Fruit fly (Drosophila melanogaster): ENCODE results near the gene CG10628.

The CG10628 gene

DNA sequence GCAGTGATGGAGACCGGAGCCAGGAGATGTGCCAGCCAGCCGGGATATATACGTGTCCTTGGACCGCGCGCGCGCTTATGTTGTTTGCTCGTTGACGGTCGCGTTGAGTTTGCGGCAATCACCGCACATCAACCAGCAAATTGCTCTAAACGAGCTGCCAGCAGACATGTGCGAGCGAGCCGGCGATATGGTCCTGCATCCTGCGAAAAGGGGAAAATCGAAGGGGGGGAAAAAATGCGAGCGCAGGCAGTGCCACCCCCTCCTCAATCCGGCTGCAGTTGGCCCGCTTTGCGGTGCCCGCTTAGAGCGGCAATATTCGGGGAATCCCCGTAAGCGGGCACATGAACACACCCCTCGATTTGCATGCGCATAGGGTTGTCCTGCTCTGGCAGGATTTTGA lies 10.6 kb upstream of the CG10628 start, which contains the start of gene bsh:
TSS of gene bsh (minus strand) at position 101 of the 400 bp plus-strand sequence.
- TF ChIP-seq noc (tag; optimal IDR thresholded peaks at IDR 0.05) = no peak

DNA sequence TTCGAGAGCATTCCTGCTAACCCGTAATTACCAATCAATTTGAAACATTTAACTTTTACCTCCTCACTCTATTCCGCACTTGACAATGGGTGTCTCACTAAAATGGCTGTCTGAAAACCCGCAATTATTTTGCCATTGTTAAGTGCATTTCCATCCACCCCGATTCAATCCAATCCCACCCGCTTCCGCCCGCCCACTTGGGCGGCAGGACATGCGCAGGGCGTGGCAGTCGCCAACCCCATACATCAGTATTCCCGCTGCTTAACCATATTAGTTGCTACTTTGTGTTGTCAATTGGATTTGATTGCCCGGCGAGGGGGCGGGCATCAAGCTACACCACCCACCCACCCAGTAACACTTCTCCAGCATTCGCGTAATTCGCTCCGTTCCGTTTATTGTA lies 7.0 kb upstream of the CG10628 start:
- TF ChIP-seq noc (tag; optimal IDR thresholded peaks at IDR 0.05) = no peak

DNA sequence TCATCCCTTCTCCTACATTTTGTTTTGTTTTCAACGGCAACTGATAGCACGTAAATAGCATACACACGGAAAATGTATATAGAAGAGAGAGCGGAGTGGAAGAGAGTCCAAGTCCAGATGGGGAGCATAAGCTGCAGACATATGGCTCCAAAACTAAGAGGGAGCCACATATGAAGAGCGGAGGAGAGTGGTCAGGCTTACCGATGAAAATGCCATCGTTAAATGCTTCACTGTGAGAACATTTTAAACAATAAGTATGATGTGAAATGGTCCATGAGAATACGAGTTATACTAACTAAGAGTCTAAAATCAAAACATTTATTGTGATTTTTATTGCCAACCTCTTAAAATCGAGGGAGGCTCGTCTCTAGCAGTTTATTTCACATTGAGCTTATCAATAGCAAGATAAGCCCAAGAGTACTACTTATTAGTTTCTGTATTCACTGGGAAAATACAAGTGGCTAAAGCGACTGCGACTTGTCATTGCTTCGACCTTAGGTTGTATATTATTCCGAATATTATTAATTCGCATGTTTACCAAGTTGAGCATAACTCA lies 6.2 kb upstream of the CG10628 start:
- no peak for TF ChIP-seq noc (tag; optimal IDR thresholded peaks at IDR 0.05)

DNA sequence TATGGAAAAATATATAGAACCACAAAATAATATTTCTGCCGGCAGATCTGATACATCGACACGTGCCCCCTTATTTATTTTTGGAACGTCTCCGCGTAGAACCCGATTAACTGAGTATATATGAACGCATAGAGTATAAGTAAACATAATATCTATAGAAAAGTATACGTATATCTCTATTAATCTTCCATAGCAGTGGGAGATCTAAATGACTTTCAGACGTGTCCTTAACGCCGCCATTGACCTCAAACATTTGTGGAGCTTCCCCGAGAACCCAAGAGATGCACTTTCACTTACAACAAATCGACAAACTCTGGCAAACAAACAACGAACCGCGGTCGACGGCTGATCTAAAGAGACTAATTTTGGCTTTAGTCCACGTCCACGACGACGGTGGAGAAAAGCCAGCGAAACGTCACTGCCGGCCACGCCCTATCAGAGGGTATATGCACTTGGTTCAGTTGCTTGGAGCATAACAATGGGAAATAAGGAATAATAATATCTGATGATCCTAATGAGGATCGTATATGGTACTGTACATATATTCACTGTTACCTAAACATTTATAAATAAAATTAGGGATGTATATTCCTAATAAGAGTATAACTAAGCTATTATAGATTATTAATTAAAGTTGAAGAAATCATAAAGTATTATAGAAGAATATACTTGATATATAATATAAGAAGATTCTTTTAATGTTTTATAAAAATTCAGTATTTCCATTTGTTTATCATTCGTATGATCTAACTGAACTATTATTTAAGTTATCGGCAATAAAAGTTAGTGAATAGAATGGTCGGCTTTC lies 5.6 kb upstream of the CG10628 start, which contains the start of gene fbp:
TSS of gene fbp (minus strand) at position 364 of the 808 bp plus-strand sequence.
- TF ChIP-seq noc (tag; optimal IDR thresholded peaks at IDR 0.05) = peak; percentile 83

DNA sequence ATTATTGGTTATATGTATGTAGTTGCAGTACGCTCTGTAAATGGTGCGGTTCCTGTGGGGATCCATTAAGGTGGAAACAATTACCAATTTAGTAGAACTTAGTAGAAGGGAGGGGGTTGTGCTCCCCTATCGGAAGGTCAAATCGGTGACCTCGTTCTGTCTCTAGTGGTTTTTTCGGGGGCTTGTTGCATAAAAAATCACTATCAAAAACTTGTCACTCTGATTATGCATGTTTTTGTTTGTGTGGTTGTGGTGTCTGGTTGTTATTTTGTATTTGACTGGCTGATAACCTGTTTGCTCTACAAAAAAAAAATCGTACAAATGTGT lies 5.0 kb upstream of the CG10628 start:
- no peak for TF ChIP-seq noc (tag; optimal IDR thresholded peaks at IDR 0.05)

DNA sequence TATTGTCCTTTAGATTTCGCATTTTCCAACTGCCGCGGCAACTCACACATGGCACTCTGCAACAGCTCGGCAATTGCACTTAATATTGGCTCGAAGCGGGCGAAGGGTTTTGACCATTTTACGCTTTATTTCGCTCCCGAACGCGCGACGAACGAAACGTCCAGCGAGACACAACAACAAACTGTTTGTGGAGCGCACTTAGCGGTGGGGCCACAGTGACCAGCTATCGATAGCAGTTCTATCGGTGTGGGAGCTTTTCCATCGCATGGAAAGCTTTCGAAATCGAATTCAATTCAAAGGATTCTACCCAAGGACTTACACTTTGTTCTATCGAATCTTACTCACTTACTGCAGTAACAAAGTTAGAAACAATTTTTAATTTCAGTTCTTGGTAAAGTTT lies 1.7 kb downstream of the CG10628 start, which contains the start of gene CG10631:
TSS of gene CG10631 (minus strand) at position 189 of the 400 bp plus-strand sequence.
- no peak for TF ChIP-seq noc (tag; optimal IDR thresholded peaks at IDR 0.05)

DNA sequence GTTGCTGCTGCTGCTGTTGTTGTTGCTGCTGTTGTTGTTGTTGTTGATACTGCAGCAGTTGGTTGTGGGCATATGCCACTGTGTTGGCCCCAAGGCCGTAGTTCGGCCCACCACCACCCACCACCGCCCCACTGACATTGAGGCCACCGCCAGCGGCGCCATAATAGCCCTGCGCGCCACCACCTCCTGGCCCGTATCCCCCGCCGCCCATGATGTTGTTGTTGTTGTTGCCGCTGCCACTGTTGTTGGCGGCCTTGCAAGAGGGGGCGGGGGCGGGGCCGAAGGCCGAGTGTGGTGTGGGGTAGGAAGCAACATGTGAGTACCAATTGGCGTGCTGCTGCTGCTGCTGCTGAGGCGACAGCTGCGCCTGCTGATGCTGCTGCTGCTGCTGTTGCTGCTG lies 2.4 kb downstream of the CG10628 start:
- TF ChIP-seq noc (tag; optimal IDR thresholded peaks at IDR 0.05) = no peak

DNA sequence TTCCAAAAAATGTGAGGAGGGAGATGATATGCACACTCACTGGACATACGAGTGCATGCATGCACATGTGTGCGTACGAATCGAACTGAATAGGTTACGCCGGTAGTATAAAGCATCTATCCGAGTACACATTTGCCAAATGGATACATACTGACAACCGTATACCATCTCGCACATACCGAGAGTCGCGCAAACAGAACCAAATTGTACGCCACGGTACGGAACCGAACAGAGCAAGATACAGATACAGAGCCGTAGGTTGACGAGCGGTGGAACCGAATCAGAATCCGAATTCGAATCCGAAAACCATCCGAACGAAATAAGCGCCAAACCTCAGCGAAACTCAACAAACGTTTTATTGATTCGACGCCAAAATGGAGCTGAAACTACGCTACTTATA lies 3.4 kb downstream of the CG10628 start:
- TF ChIP-seq noc (tag; optimal IDR thresholded peaks at IDR 0.05) = no peak

DNA sequence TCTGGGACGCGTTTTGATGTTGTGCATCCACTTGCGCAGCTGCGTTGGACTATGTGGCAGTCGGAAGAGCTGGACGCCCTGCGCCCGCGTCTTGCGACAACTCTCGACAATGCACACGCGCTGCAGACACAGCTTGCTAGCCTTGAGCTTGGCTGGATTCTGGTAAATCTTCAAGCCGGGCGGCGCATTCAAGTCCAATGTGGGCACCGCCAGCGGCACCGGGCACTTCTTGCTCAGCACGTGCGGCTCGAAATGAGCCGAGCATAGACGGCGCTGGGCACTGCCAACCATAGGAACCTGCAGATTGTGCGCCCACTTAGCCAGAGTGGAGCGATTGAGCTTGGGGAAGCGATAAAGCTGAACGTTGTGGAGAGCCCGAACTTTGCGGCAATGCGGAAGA lies 7.8 kb downstream of the CG10628 start:
- no peak for TF ChIP-seq noc (tag; optimal IDR thresholded peaks at IDR 0.05)

DNA sequence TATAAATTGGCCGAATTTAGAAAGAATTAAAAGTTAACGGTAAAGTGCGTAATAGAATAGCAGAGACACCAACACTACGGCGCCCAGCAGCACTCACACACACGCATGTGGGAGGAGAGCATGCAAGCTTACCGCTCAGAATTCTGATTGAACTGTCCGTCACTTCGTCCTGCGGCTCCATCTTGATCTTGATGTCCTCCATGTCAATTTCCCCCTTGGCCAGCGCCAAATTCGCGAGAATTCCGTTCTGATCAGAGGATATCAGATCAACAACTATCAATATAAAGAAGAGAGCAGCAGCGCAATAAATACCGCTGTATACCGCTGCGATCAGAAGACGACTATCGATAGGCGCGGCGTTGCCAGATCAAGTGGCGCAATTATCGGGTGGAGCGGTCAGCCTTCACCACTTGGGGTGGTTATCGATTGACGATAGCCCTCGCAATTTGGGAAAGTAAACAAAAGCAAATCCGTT lies 22.7 kb downstream of the CG10628 start, which contains the start of the genes CG10462 and Nf-YB:
TSS of gene CG10462 (minus strand) at position 346 of the 475 bp plus-strand sequence.
TSS of gene Nf-YB (plus strand) at position 410 of the 475 bp plus-strand sequence.
- TF ChIP-seq noc (tag; optimal IDR thresholded peaks at IDR 0.05) = no peak

DNA sequence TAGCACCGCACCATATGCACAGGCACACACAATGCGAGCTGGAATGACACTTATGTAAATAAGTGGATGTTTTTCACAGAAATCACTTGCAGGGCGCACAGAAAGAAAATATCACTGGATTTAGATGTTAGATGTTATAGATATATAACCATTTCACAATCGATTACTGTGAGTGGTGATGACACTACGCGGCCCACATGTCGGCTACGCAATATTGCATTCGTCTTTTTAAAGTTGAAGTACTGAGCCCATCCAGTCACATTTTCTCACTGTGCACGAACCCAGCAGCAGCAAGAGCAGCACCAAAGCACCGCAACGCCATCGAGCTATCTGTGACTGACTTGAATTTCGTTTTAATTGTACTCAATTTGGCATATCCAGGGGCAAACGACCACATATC lies 35.9 kb downstream of the CG10628 start:
- no peak for TF ChIP-seq noc (tag; optimal IDR thresholded peaks at IDR 0.05)
